Fruit fly (Drosophila melanogaster): Measurements from ENCODE around the gene CG12011.
A peak's percentile ranks its signal among the peaks of the same experiment; 100 is the strongest.

- TF ChIP-seq Crg-1 (GFP tag; optimal IDR thresholded peaks at IDR 0.05) (peak; percentile 36), CG11617 (GFP tag; optimal IDR thresholded peaks at IDR 0.05) (peak; percentile 21), ovo (GFP tag; optimal IDR thresholded peaks at IDR 0.05) (no peak), bab1 (GFP tag; optimal IDR thresholded peaks at IDR 0.05) (peak; percentile 45), toe (GFP tag; optimal IDR thresholded peaks at IDR 0.05) (peak; percentile 31), cic (GFP tag; optimal IDR thresholded peaks at IDR 0.05) (peak; percentile 37), CG7045 (GFP tag; optimal IDR thresholded peaks at IDR 0.05) (no peak), pad (GFP tag; optimal IDR thresholded peaks at IDR 0.05) (no peak), tj (GFP tag; optimal IDR thresholded peaks at IDR 0.05) (peak; percentile 69)
These were observed 36.5 kb downstream of the CG12011 start, which contains the start of gene drpr for dm6 chr3L:1730873-1731272.

Measured in whole organism, adult.